Fruit fly (Drosophila melanogaster): ENCODE data around the gene CG11307.
A peak's percentile ranks its signal among the peaks of the same experiment; 100 is the strongest.

Gene CG11307

DNA sequence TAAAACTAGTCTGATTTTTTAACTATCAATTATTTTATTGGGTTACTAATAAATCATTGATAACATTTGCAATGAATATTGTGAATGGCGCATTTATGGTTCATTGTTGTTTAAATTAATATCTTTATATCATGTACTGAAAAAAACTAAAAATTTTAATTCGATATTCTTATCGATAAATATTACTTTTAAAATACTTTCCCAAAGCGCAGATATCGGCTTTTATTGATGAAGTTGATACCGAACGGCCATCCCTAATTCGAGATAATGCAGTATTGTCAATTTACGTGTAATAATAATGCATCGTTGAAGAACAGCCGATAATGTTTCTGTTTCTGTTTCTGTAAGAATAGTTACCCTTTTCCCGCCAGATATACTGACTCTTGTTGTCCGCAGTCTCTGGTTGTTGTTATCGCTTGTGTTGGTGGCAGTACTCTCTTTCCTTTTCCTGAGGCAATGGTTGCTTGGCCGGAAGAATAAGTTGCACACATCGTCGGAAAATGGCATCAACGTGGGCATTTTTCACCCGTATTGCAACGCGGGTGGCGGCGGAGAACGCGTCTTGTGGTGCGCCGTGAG lies 8.7 kb downstream of the CG11307 start:
- TF ChIP-seq CG8478 (optimal IDR thresholded peaks at IDR 0.05) (no peak), CTCF (optimal IDR thresholded peaks at IDR 0.05) (no peak)

DNA sequence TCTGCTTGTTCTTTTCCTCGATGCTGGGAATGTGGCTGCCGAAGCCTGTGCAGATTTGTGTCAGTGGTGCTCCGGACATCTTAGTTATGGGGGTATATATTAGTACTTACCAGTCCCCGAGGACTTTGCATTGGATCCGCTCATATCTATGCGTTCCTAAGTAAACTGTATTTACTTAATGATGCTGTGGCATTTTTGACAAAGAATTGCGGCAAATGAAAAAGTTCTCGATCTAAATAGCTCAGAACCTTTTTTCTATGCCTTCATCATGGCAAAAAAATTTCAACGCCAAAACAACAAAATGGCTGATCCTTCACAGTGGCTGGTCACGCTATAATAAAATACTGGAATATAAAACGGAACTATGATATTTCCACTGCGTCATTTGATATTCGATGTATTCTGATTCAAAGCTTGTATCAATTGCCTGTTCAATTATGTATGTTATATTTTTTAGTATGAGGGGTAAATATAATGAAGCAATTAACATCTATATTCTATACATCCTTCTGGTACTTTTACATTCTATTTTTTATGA lies 16.8 kb downstream of the CG11307 start, which contains the start of gene MED1:
Gene MED1, minus strand, starts transcription at position 295 of the 538 bp plus-strand sequence.
- TF ChIP-seq CG8478 (optimal IDR thresholded peaks at IDR 0.05) (no peak), CTCF (optimal IDR thresholded peaks at IDR 0.05) (no peak)

DNA sequence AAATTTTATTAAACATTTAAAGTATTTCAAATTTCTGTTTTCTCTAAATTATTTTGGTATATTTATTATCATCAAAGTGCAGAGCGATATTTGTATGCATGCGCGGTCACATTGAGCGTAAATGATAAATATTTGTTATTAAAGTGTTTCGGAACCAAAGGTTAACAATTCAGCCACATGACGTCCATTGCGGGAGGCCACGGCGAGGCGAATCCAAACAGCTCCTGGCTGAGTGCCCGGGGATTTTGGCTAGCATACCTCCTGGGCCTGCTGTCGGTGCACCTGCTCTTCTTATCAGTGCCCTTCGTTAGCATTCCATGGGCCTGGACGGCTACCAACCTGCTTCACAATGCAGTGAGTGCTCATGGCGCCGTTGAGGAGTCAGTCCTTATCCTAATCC lies 17.8 kb downstream of the CG11307 start, which contains the start of gene ORMDL:
Gene ORMDL, plus strand, starts transcription at position 98 of the 400 bp plus-strand sequence.
- TF ChIP-seq CTCF (optimal IDR thresholded peaks at IDR 0.05), result no peak
- TF ChIP-seq CG8478 (optimal IDR thresholded peaks at IDR 0.05), result no peak

DNA sequence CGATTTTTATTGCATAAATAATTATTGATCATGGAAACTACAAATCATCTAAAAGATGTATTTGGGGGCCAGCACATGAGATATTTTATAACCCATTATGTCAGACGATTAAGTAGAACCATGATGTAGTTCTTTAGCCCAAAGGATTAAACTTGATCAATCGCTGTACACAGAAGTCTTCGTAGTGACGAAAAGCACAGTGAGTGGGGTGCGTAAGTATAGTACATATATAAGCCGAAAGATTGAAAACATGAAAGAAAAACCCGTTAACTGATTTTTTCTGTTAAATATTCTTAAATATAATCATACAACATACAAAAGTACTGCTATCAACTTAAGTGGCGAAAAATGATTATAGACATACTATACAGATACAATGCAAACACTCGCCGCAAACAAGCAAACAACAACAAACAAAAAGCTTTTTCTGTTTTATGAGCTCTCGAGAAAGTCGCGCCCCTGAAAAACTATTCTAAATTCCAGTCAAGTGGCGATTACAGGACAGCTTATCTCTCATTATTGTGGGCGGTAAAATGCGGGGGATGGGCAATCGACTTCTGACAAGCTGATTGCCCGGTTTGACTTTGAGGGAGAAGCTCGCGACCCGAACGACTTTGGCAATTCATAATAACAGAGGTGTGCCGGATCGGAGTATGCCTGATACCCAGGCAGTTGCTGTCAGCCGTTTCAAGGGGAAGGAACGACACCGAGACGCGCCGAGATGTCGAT lies 19.0 kb downstream of the CG11307 start, which contains the start of gene CG32444:
Gene CG32444, plus strand, starts transcription at position 683 of the 729 bp plus-strand sequence.
- TF ChIP-seq CTCF (optimal IDR thresholded peaks at IDR 0.05) (no peak), CG8478 (optimal IDR thresholded peaks at IDR 0.05) (no peak)

DNA sequence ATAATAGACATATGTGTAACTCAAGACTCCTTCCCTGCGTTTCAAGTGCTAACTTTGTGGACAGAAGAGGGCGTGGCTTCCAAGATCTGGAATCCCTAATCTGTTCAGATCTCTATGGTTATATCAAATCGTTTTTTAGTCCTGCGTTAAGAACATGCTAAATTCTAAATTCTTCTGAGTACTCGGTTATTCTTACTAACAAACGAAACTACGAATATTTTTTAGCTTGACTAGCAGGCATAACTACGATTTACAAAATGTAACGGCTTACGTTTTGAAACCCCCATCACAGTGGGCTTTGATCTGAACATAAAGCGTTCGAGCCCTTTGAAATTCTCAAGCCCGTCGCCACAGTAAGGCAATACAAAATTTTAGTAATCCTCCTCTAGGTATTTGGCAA lies 21.6 kb downstream of the CG11307 start, which contains the start of gene CG32445:
Gene CG32445, plus strand, starts transcription at position 301 of the 400 bp plus-strand sequence.
- TF ChIP-seq CTCF (optimal IDR thresholded peaks at IDR 0.05) (no peak), CG8478 (optimal IDR thresholded peaks at IDR 0.05) (no peak)

DNA sequence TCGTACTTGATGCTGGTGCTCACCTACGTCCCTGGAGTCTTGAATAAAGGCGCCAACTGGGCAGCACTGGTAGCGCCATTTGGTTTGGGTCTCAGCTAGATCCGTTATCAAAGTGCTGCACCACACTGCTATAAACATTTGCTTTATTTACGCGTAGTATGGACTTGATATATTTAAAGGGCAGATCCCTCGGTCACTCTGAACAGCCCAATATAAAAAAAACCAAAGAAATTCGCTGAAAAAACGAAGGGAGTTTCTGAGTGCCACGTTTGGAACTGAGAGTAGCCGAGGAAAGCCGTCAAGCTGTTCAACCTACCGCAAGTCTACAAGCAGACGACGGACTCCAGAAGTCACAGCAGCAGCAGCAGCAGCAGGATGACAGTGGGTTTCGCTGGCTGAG lies 23.4 kb downstream of the CG11307 start, which contains the start of gene Atox1:
Gene Atox1, plus strand, starts transcription at position 181 of the 400 bp plus-strand sequence.
- TF ChIP-seq CG8478 (optimal IDR thresholded peaks at IDR 0.05), result no peak
- TF ChIP-seq CTCF (optimal IDR thresholded peaks at IDR 0.05), result peak; percentile 79 to 81

DNA sequence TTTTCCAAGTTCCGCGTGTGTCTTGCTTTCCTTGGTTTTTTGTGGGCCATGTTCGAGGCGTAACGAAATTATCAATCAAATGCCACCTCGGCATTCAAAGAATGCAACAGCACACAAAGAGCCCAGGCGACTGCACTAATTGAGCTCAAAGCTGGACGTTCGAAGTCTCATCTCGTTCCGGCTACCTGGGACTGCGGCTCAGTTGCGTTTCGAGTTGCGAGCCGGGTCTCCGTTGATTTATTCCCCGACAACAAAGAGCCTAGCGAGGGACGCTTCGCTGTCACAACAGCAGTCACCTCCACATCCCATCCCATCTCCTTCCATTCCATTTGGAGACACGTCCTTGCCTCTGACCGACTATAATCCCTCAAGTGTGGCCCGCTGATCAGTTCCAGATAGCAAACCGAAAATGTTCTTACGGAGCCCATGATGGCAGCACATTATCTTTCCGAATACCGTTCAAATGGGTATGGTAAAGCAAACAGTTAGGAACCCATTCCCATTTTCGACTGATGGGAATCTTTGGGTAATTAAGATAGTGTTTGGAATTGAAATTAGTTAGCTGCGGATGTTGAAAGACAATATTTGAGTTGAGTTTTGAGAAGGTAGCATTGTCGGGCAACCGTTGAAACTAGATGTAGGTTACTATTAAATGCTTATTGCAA lies 25.6 kb downstream of the CG11307 start:
- TF ChIP-seq CTCF (optimal IDR thresholded peaks at IDR 0.05) (no peak), CG8478 (optimal IDR thresholded peaks at IDR 0.05) (no peak)

DNA sequence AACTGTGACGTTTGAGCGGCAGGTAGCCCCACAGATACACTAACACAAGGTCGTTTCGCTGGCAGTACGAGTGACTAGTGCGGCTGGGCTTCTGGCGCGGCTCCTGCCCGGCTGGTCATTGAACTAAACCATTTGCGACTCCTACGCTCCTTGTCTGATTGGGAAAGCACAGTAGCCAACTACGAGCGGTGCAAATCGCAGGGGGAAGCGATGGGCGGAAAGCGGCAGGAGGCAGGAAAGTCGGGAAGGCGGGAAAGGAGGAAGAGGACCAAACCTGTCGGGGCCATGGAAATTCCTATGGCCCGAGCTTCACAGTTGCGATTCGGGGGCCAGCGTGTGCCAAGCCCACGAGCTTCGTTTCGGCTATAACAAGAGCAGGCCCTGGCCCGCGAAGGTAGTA lies 26.8 kb downstream of the CG11307 start:
- no peak for TF ChIP-seq CG8478 (optimal IDR thresholded peaks at IDR 0.05)
- no peak for TF ChIP-seq CTCF (optimal IDR thresholded peaks at IDR 0.05)

DNA sequence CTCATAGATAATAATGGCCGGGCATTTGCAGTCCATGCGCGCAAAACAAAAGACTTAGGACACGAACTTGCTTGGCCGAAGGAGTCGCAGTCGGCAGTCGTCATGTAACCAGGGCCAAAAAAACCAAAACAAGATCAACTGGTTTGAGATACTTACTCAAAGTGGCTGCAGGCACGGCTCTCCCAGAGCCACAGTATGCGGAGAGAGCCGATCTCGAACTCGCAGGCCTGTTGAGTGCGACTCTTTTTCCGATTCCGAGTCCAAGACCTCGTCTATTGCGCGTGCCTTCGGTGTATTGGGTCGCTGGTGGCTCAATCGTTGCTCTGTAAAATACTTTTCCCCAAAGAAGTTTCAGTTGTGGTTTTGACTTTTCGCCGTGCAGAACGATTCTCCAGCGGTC lies 27.2 kb downstream of the CG11307 start, which contains the start of gene CG43980:
Gene CG43980, plus strand, starts transcription at position 352 of the 400 bp plus-strand sequence.
- TF ChIP-seq CG8478 (optimal IDR thresholded peaks at IDR 0.05), result no peak
- TF ChIP-seq CTCF (optimal IDR thresholded peaks at IDR 0.05), result no peak

DNA sequence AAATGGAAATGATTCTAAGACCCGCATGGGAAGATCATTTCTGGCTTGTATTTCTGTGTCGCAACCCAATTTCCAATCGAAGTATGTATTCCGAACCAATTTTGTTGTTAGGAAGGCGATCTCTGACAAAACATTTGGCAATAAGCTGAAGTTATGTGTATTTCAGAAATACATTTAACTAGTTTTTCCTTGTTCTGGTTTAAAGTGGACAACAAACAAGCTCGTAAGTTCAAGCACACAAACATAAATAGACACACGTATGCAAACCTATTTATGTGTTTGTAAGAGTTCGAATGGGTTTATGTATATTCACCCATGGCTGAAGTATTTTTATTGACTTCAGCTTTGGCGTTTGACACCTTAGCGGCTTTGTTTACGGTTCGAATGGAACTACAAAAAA lies 28.5 kb downstream of the CG11307 start:
- no peak for TF ChIP-seq CTCF (optimal IDR thresholded peaks at IDR 0.05)
- TF ChIP-seq CG8478 (optimal IDR thresholded peaks at IDR 0.05), result no peak

DNA sequence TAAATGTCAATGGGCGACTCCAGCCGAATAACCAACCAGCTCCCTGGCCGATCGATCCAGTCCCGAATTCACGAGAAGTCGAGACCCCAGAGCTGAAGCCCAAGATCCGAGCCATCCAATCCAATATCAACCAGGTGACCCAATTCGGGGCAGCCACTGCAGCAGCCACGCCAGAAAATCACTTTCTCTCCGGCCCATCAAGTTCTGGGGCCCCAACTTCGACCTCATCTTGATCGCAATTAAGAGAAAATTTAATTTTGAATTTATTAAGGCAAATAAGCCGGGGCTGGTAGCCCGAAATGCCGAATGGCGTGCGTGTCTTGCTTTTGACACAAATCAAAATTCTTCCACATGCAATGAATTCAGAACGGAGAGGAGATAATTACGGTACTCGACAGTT lies 30.4 kb downstream of the CG11307 start:
- TF ChIP-seq CG8478 (optimal IDR thresholded peaks at IDR 0.05), result no peak
- TF ChIP-seq CTCF (optimal IDR thresholded peaks at IDR 0.05), result no peak

DNA sequence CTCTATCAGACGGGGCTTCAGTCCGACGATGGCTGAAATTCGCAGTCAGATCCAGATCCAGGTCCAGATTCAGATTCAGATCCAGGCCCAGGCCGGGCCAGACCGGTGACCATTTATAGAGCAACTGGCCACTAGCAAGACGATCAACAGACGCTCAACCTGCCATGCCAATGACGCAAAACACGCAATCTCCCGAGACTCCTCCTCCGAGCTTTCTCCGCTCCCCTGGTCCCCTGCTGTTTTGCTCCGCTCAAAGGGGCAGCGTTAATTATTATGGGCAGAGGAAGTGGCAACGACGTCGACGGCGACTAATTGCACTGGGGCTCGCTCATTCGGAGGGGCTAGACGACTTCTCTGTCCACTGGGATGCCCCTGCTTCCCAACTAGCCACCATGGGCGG lies 34.0 kb downstream of the CG11307 start:
- no peak for TF ChIP-seq CG8478 (optimal IDR thresholded peaks at IDR 0.05)
- no peak for TF ChIP-seq CTCF (optimal IDR thresholded peaks at IDR 0.05)

DNA sequence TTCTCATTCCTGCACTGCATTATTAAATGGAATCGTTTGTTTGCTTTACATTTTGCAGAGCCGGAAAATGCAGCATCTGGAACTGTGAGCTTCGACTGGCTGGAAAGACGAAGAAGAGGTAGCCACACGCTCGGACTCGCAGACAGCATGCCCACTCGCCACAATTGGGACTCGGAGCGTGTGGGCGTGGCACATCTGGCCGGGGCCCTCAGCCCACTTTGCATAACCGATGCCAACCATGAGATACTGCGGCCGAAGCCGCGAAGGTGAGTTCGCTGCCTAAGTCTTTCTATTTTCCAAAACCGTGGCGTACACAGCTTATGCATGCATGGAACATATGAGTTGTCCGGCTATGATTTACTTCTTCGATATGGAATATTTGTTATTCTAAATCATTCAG lies 34.7 kb downstream of the CG11307 start:
- no peak for TF ChIP-seq CG8478 (optimal IDR thresholded peaks at IDR 0.05)
- no peak for TF ChIP-seq CTCF (optimal IDR thresholded peaks at IDR 0.05)

DNA sequence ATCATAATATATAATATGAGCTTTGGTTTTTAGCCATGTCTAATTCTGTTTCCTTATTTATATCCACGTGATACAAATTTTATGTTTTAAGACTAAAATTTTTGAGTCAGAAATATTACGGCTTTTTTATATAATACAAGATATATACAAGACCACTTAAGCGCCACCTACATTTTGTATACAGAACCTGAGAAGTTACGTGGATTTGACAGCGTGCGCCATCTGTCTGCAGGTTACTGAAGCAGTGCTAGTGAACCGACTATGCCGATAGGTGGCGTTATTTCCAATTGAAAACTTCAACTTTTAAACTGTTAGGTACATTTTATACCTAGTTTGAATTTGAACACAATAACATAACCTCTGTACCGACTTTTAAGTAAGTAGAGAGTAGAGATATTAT lies 35.3 kb downstream of the CG11307 start:
- TF ChIP-seq CG8478 (optimal IDR thresholded peaks at IDR 0.05), result no peak
- TF ChIP-seq CTCF (optimal IDR thresholded peaks at IDR 0.05), result peak; percentile 98 to 100

DNA sequence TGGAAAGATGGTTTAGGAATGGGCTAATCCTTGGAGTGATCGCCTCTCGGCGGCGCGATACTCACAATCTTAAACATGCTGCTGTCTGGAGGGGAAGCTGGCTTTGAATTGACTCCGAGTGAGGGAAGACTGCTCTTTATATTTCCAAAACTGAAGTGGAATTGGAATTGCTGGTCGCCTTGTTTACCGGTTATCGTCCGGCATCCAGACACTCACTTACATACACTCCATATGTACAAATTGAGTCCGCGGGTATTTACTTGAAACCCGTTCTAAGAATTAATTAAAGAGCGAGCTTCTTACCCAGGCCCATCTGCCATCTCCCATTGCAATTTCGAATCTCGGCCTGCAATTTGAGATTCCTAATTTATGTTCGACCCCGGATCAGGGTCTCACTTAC lies 49.5 kb downstream of the CG11307 start, which contains the start of gene Cpr78E:
Gene Cpr78E, minus strand, starts transcription at position 101 of the 400 bp plus-strand sequence.
- TF ChIP-seq CTCF (optimal IDR thresholded peaks at IDR 0.05) (no peak), CG8478 (optimal IDR thresholded peaks at IDR 0.05) (no peak)
